Fruit fly (Drosophila melanogaster) whole organism, wandering third instar larva: ENCODE results near the gene pic.

Experiments used
- CG9705 ChIP-seq: fragments of 200-800 bp; sonication (Bioruptor generic); optimal IDR thresholded peaks from 2 replicates; lab custom pipeline; 2018; ENCODE audit warnings: missing biosample characterization, mild to moderate bottlenecking, missing genetic modification characterization
- Dfd ChIP-seq: fragments of >200 bp; optimal IDR thresholded peaks from 2 replicates; lab custom pipeline; 2017; ENCODE audit warnings: missing biosample characterization, missing genetic modification characterization
- h ChIP-seq: fragments of 200-800 bp; sonication (Bioruptor generic); optimal IDR thresholded peaks from 3 replicates; lab custom pipeline; 2016; ENCODE audit warnings: missing biosample characterization, mild to moderate bottlenecking, missing genetic modification characterization
- pan ChIP-seq: fragments of >200 bp; optimal IDR thresholded peaks from 2 replicates; lab custom pipeline; 2017

- TF ChIP-seq h (GFP tag; lab: Kevin White, UChicago), result no peak
- TF ChIP-seq Dfd (GFP tag; lab: Kevin White, UChicago), result no peak
- TF ChIP-seq pan, result no peak
- TF ChIP-seq CG9705 (GFP tag; lab: Kevin White, UChicago), result no peak
Measured at dm6 chr3R:13044459-13044858, 7.6 kb upstream of the pic start, which contains the start of gene Hsc70-2.
